Fruit fly (Drosophila melanogaster) whole organism, embryonic: Measurements from ENCODE around the gene Cpr76Bc.

Experiments
- Adf1 ChIP-seq: fragments of 200-800 bp; sonication (Bioruptor generic); IDR thresholded peaks from 2 replicates; pipeline ENCODE4 v1.3.6; 2022; ENCODE audit warnings: missing biosample characterization, missing genetic modification characterization
- B-H1 ChIP-seq: fragments of 200-800 bp; sonication (Bioruptor generic); IDR thresholded peaks from 3 replicates; pipeline ENCODE4 v1.3.6; 2022; ENCODE audit warnings: missing biosample characterization, missing genetic modification characterization
- CG10274 ChIP-seq: fragments of 200-800 bp; sonication (Bioruptor generic); optimal IDR thresholded peaks from 3 replicates; lab custom pipeline; 2017; ENCODE audit warnings: missing biosample characterization, mild to moderate bottlenecking, missing genetic modification characterization
- CG11456 ChIP-seq: fragments of 200-800 bp; sonication (Bioruptor generic); IDR thresholded peaks from 3 replicates; pipeline ENCODE4 v1.3.6; 2022; ENCODE audit warnings: missing biosample characterization, missing genetic modification characterization
- CG13624 ChIP-seq: fragments of 200-800 bp; sonication (Bioruptor generic); optimal IDR thresholded peaks from 2 replicates; lab custom pipeline; 2016; ENCODE audit warnings: missing biosample characterization, missing genetic modification characterization
- CG15011 ChIP-seq: fragments of 200-800 bp; sonication (Bioruptor generic); optimal IDR thresholded peaks from 3 replicates; lab custom pipeline; 2018; ENCODE audit warnings: missing biosample characterization, mild to moderate bottlenecking, missing genetic modification characterization
- CG2129 ChIP-seq: fragments of 200-800 bp; sonication (Bioruptor generic); IDR thresholded peaks from 2 replicates; pipeline ENCODE4 v1.3.6; 2022; ENCODE audit warnings: missing biosample characterization, missing genetic modification characterization; ENCODE audit not compliant: partially characterized antibody
- CG2678 ChIP-seq: fragments of 200-800 bp; sonication (Bioruptor generic); optimal IDR thresholded peaks from 3 replicates; lab custom pipeline; 2019; ENCODE audit warnings: missing biosample characterization, mild to moderate bottlenecking, missing genetic modification characterization, moderate library complexity
- CG2875 ChIP-seq: fragments of 200-800 bp; sonication (Bioruptor generic); optimal IDR thresholded peaks from 2 replicates; lab custom pipeline; 2017; ENCODE audit warnings: missing biosample characterization, mild to moderate bottlenecking, missing genetic modification characterization, missing genetic modification reagents
- CG32767 ChIP-seq: fragments of 200-800 bp; sonication (Bioruptor generic); IDR thresholded peaks from 2 replicates; pipeline ENCODE4 v1.3.6; 2022; ENCODE audit warnings: missing biosample characterization, missing genetic modification characterization
- CG3847 ChIP-seq: fragments of 200-800 bp; sonication (Bioruptor generic); IDR thresholded peaks from 2 replicates; pipeline ENCODE4 v1.3.6; 2022; ENCODE audit warnings: missing biosample characterization, missing genetic modification characterization
- CG43689 ChIP-seq: fragments of 200-800 bp; sonication (Bioruptor generic); IDR thresholded peaks from 2 replicates; pipeline ENCODE4 v1.3.6; 2022; ENCODE audit warnings: missing biosample characterization, missing genetic modification characterization
- CG4820 ChIP-seq: fragments of 200-800 bp; sonication (Bioruptor generic); optimal IDR thresholded peaks from 3 replicates; lab custom pipeline; 2016; ENCODE audit warnings: missing biosample characterization, missing genetic modification characterization
- CG5245 ChIP-seq: fragments of 200-800 bp; sonication (Bioruptor generic); optimal IDR thresholded peaks from 3 replicates; lab custom pipeline; 2016; ENCODE audit warnings: missing biosample characterization, missing genetic modification characterization
- CG7271 ChIP-seq: fragments of 200-800 bp; sonication (Bioruptor generic); optimal IDR thresholded peaks from 2 replicates; lab custom pipeline; 2018; ENCODE audit warnings: missing biosample characterization, mild to moderate bottlenecking, missing genetic modification characterization, moderate library complexity
- CG7839 ChIP-seq: fragments of 200-800 bp; sonication (Bioruptor generic); optimal IDR thresholded peaks from 3 replicates; lab custom pipeline; 2018; ENCODE audit warnings: missing biosample characterization, mild to moderate bottlenecking, missing genetic modification characterization, moderate library complexity
- CG8765 ChIP-seq: fragments of 200-800 bp; sonication (Bioruptor generic); IDR thresholded peaks from 2 replicates; pipeline ENCODE4 v1.3.6; 2022; ENCODE audit warnings: missing biosample characterization, missing genetic modification characterization
- CrebB ChIP-seq: fragments of 200-800 bp; sonication (Bioruptor generic); optimal IDR thresholded peaks from 3 replicates; lab custom pipeline; 2018; ENCODE audit warnings: missing biosample characterization, mild to moderate bottlenecking, missing genetic modification characterization
- D19A ChIP-seq: fragments of 200-800 bp; optimal IDR thresholded peaks from 3 replicates; lab custom pipeline; 2019; ENCODE audit warnings: missing biosample characterization, mild to moderate bottlenecking, missing genetic modification characterization, moderate library complexity
- Dbx ChIP-seq: fragments of 200-800 bp; sonication (Bioruptor generic); IDR thresholded peaks from 3 replicates; pipeline ENCODE4 v1.3.6; 2022; ENCODE audit warnings: missing biosample characterization, missing genetic modification characterization
- Dll ChIP-seq: fragments of 200-800 bp; sonication (Bioruptor generic); IDR thresholded peaks from 4 replicates; pipeline ENCODE4 v1.3.6; 2022; ENCODE audit warnings: missing biosample characterization, missing genetic modification characterization; ENCODE audit not compliant: partially characterized antibody
- Elba2 ChIP-seq: fragments of 200-800 bp; sonication (Bioruptor generic); optimal IDR thresholded peaks from 3 replicates; lab custom pipeline; 2016; ENCODE audit warnings: missing biosample characterization, missing genetic modification characterization
- Ets65A ChIP-seq: fragments of 200-800 bp; sonication (Bioruptor generic); peaks from one replicate; lab custom pipeline; 2016; ENCODE audit warnings: missing biosample characterization, missing genetic modification characterization
- HLH4C ChIP-seq: fragments of 200-800 bp; sonication (Bioruptor generic); IDR thresholded peaks from 3 replicates; pipeline ENCODE4 v1.3.6; 2022; ENCODE audit warnings: missing biosample characterization, missing genetic modification characterization; ENCODE audit not compliant: partially characterized antibody
- Hey ChIP-seq: fragments of 200-800 bp; sonication (Bioruptor generic); optimal IDR thresholded peaks from 3 replicates; lab custom pipeline; 2018; ENCODE audit warnings: missing biosample characterization, mild to moderate bottlenecking, missing genetic modification characterization
- HmgD ChIP-seq: fragments of 200-800 bp; sonication (Bioruptor generic); optimal IDR thresholded peaks from 3 replicates; lab custom pipeline; 2016; ENCODE audit warnings: missing biosample characterization, missing genetic modification characterization
- Hsf ChIP-seq: fragments of 200-800 bp; sonication (Bioruptor generic); optimal IDR thresholded peaks from 3 replicates; lab custom pipeline; 2016; ENCODE audit warnings: missing biosample characterization, missing genetic modification characterization
- NC2α ChIP-seq: fragments of 200-800 bp; sonication (Bioruptor generic); optimal IDR thresholded peaks from 2 replicates; lab custom pipeline; 2016; ENCODE audit warnings: missing biosample characterization, missing genetic modification characterization
- Nf-YA ChIP-seq: fragments of 200-800 bp; sonication (Bioruptor generic); IDR thresholded peaks from 2 replicates; pipeline ENCODE4 v1.3.6; 2022; ENCODE audit warnings: missing biosample characterization, missing genetic modification characterization
- NfI ChIP-seq: fragments of 200-800 bp; sonication (Bioruptor generic); optimal IDR thresholded peaks from 3 replicates; lab custom pipeline; 2018; ENCODE audit warnings: missing biosample characterization, mild to moderate bottlenecking, missing genetic modification characterization, moderate library complexity
- Sox102F ChIP-seq: fragments of 200-800 bp; sonication (Bioruptor generic); optimal IDR thresholded peaks from 2 replicates; lab custom pipeline; 2018; ENCODE audit warnings: missing biosample characterization, mild to moderate bottlenecking, missing genetic modification characterization, moderate library complexity
- Stat92E ChIP-seq, 3 experiments: fragments of >200 bp in 2 of 3; fragments of 200-800 bp in 1 of 3; sonication (Bioruptor generic) in 1 of 3; optimal IDR thresholded peaks; 2 replicates each; lab custom pipeline; 2017 to 2019; ENCODE audit warnings: missing biosample characterization in 3 of 3, missing genetic modification characterization in 3 of 3, mild to moderate bottlenecking in 1 of 3, moderate library complexity in 1 of 3
- aop ChIP-seq: fragments of 200-800 bp; sonication (Bioruptor generic); IDR thresholded peaks from 2 replicates; pipeline ENCODE4 v1.3.6; 2022; ENCODE audit warnings: missing biosample characterization, missing genetic modification characterization
- dati ChIP-seq: fragments of 200-800 bp; sonication (Bioruptor generic); IDR thresholded peaks from 2 replicates; pipeline ENCODE4 v1.3.6; 2022; ENCODE audit warnings: missing biosample characterization, missing genetic modification characterization
- h ChIP-seq: fragments of >200 bp; optimal IDR thresholded peaks from 2 replicates; lab custom pipeline; 2017
- her ChIP-seq: fragments of 200-800 bp; sonication (Bioruptor generic); optimal IDR thresholded peaks from 2 replicates; lab custom pipeline; 2016; ENCODE audit warnings: missing biosample characterization, missing genetic modification characterization
- lola ChIP-seq, 3 experiments: fragments of >200 bp in 2 of 3; fragments of 200-800 bp in 1 of 3; sonication (Bioruptor generic) in 1 of 3; optimal IDR thresholded peaks; 2 replicates each; lab custom pipeline; 2017 to 2019; ENCODE audit warnings: missing biosample characterization in 3 of 3, missing genetic modification characterization in 3 of 3, mild to moderate bottlenecking in 1 of 3, moderate library complexity in 1 of 3
- luna ChIP-seq: fragments of 200-800 bp; sonication (Bioruptor generic); optimal IDR thresholded peaks from 2 replicates; lab custom pipeline; 2016; ENCODE audit warnings: missing biosample characterization, missing genetic modification characterization
- mld ChIP-seq: fragments of 200-800 bp; sonication (Bioruptor generic); IDR thresholded peaks from 3 replicates; pipeline ENCODE4 v1.3.6; 2022; ENCODE audit warnings: missing biosample characterization, missing genetic modification characterization; ENCODE audit not compliant: partially characterized antibody
- nau ChIP-seq: fragments of 200-800 bp; sonication (Bioruptor generic); optimal IDR thresholded peaks from 3 replicates; lab custom pipeline; 2017; ENCODE audit warnings: missing biosample characterization, mild to moderate bottlenecking, missing genetic modification characterization, missing genetic modification reagents
- oc ChIP-seq: fragments of 200-800 bp; sonication (Bioruptor generic); optimal IDR thresholded peaks from 2 replicates; lab custom pipeline; 2018; ENCODE audit warnings: missing biosample characterization, mild to moderate bottlenecking, missing genetic modification characterization, moderate library complexity
- org-1 ChIP-seq: fragments of 200-800 bp; sonication (Bioruptor generic); optimal IDR thresholded peaks from 2 replicates; lab custom pipeline; 2017; ENCODE audit warnings: missing biosample characterization, missing genetic modification characterization
- sd ChIP-seq: fragments of 200-800 bp; sonication (Bioruptor generic); optimal IDR thresholded peaks from 3 replicates; lab custom pipeline; 2018; ENCODE audit warnings: missing biosample characterization, mild to moderate bottlenecking, missing genetic modification characterization, moderate library complexity
- slp2 ChIP-seq: fragments of 200-800 bp; sonication (Bioruptor generic); optimal IDR thresholded peaks from 2 replicates; lab custom pipeline; 2016; ENCODE audit warnings: missing biosample characterization, missing genetic modification characterization
- trh ChIP-seq: fragments of 200-800 bp; sonication (Bioruptor generic); optimal IDR thresholded peaks from 2 replicates; lab custom pipeline; 2016; ENCODE audit warnings: missing biosample characterization, missing genetic modification characterization
- vfl ChIP-seq: fragments of 200-800 bp; sonication (Bioruptor generic); optimal IDR thresholded peaks from 2 replicates; lab custom pipeline; 2016; ENCODE audit warnings: missing biosample characterization, missing genetic modification characterization
- vnd ChIP-seq: fragments of 200-800 bp; sonication (Bioruptor generic); IDR thresholded peaks from 3 replicates; pipeline ENCODE4 v1.3.6; 2022; ENCODE audit warnings: missing biosample characterization, missing genetic modification characterization; ENCODE audit not compliant: partially characterized antibody
- vvl ChIP-seq: fragments of 200-800 bp; sonication (Bioruptor generic); IDR thresholded peaks from 2 replicates; pipeline ENCODE4 v1.3.6; 2022; ENCODE audit warnings: missing biosample characterization, missing genetic modification characterization
- wek ChIP-seq: fragments of 200-800 bp; sonication (Bioruptor generic); optimal IDR thresholded peaks from 3 replicates; lab custom pipeline; 2018; ENCODE audit warnings: missing biosample characterization, mild to moderate bottlenecking, missing genetic modification characterization, moderate library complexity
- zen ChIP-seq: fragments of 200-800 bp; sonication (Bioruptor generic); optimal IDR thresholded peaks from 3 replicates; lab custom pipeline; 2018; ENCODE audit warnings: missing biosample characterization, mild to moderate bottlenecking, missing genetic modification characterization, moderate library complexity

Gene Cpr76Bc

dm6 chr3L:19560695-19561246 lies 40.0 kb downstream of the Cpr76Bc start (continued):
- TF ChIP-seq luna (peak; percentile 75), Sox102F (peak; percentile 96), vfl (GFP tag; lab: Kevin White, UChicago) (peak; percentile 91), Hey (peak; percentile 75), aop (GFP tag; lab: Robert Waterston, UW) (peak; percentile 84), HmgD (GFP tag; lab: Kevin White, UChicago) (peak; percentile 33), CG13624 (GFP tag; lab: Kevin White, UChicago) (peak; percentile 93), zen (peak; percentile 99), oc (tag; lab: Kevin White, UChicago) (peak; percentile 96), Nf-YA (GFP tag; lab: Robert Waterston, UW) (peak; percentile 86), NC2α (peak; percentile 87), trh (GFP tag; lab: Kevin White, UChicago) (peak; percentile 94), vnd (GFP tag; lab: Robert Waterston, UW) (no peak), CG15011 (GFP tag; lab: Kevin White, UChicago) (peak; percentile 90), Dbx (GFP tag; lab: Robert Waterston, UW) (peak; percentile 95), CG4820 (GFP tag; lab: Kevin White, UChicago) (peak; percentile 95), dati (GFP tag; lab: Robert Waterston, UW) (peak; percentile 91), h (lab: Kevin White, UChicago) (no peak), CrebB (tag; lab: Kevin White, UChicago) (peak; percentile 91), CG5245 (GFP tag; lab: Kevin White, UChicago) (peak; percentile 94), vvl (peak; percentile 98), B-H1 (GFP tag; lab: Robert Waterston, UW) (peak; percentile 93), wek (GFP tag; lab: Kevin White, UChicago) (peak; percentile 76), org-1 (GFP tag; lab: Kevin White, UChicago) (peak; percentile 93), sd (tag; lab: Kevin White, UChicago) (peak; percentile 82), CG3847 (GFP tag; lab: Robert Waterston, UW) (peak; percentile 95), CG2129 (GFP tag; lab: Robert Waterston, UW) (no peak), Adf1 (GFP tag; lab: Robert Waterston, UW) (peak; percentile 88), lola (GFP tag; optimal IDR thresholded peaks at IDR 0.05; lab: Kevin White, UChicago) (peak in 1 of 3 experiments; percentile 97), Ets65A (GFP tag; lab: Kevin White, UChicago) (peak; percentile 98), CG2875 (GFP tag; lab: Kevin White, UChicago) (peak; percentile 92), CG43689 (peak; percentile 77), CG7839 (peak; percentile 97), HLH4C (GFP tag; lab: Robert Waterston, UW) (no peak), mld (GFP tag; lab: Robert Waterston, UW) (no peak), nau (GFP tag; lab: Kevin White, UChicago) (peak; percentile 88), CG8765 (GFP tag; lab: Robert Waterston, UW) (peak; percentile 97), Hsf (GFP tag; lab: Kevin White, UChicago) (peak; percentile 96), NfI (peak; percentile 93), Dll (GFP tag; lab: Robert Waterston, UW) (no peak), CG32767 (GFP tag; lab: Robert Waterston, UW) (peak; percentile 91), her (GFP tag; lab: Kevin White, UChicago) (peak; percentile 81), CG10274 (peak; percentile 96), D19A (tag; lab: Kevin White, UChicago) (peak; percentile 91), slp2 (peak; percentile 90), CG2678 (tag; lab: Kevin White, UChicago) (peak; percentile 96), Stat92E (GFP tag; optimal IDR thresholded peaks at IDR 0.05; lab: Kevin White, UChicago) (peak in 1 of 3 experiments; percentile 90), Elba2 (GFP tag; lab: Kevin White, UChicago) (peak; percentile 96), CG11456 (GFP tag; lab: Robert Waterston, UW) (peak; percentile 87), CG7271 (tag; lab: Kevin White, UChicago) (peak; percentile 99)
